Worm (Caenorhabditis elegans) whole organism, mixed stage, embryonic: ENCODE measurements around the gene clec-215.

Source experiments
- M03D4.4 ChIP-seq: sonication (generic microtip); optimal IDR thresholded peaks from 2 replicates; lab custom pipeline; 2017; ENCODE audit warnings: mild to moderate bottlenecking, missing genetic modification characterization, missing compliant biosample characterization
- bed-3 ChIP-seq: fragments of 200-800 bp; sonication (Bioruptor generic); optimal IDR thresholded peaks from 3 replicates; lab custom pipeline; 2018; ENCODE audit warnings: mild to moderate bottlenecking, missing genetic modification characterization, moderate library complexity, missing compliant biosample characterization
- blmp-1 ChIP-seq: fragments of 150-350 bp; optimal IDR thresholded peaks from 2 replicates; lab custom pipeline; 2014; ENCODE audit warnings: missing biosample characterization, missing genetic modification characterization
- ceh-39 ChIP-seq: fragments of 150-350 bp; optimal IDR thresholded peaks from 2 replicates; lab custom pipeline; 2014; ENCODE audit warnings: missing biosample characterization, missing genetic modification characterization
- ceh-43 ChIP-seq: fragments of 200-800 bp; sonication (Bioruptor generic); optimal IDR thresholded peaks from 2 replicates; lab custom pipeline; 2018; ENCODE audit warnings: mild to moderate bottlenecking, missing genetic modification characterization, moderate library complexity, missing compliant biosample characterization
- ceh-83 ChIP-seq: fragments of 200-800 bp; sonication (Bioruptor generic); optimal IDR thresholded peaks from 2 replicates; lab custom pipeline; 2018; ENCODE audit warnings: mild to moderate bottlenecking, missing genetic modification characterization, missing compliant biosample characterization
- cnd-1 ChIP-seq: fragments of 200-800 bp; sonication (Bioruptor generic); optimal IDR thresholded peaks from 2 replicates; lab custom pipeline; 2018; ENCODE audit warnings: mild to moderate bottlenecking, missing genetic modification characterization, missing compliant biosample characterization
- drap-1 ChIP-seq: fragments of 200-800 bp; sonication (Bioruptor generic); optimal IDR thresholded peaks from 3 replicates; lab custom pipeline; 2018; ENCODE audit warnings: mild to moderate bottlenecking, missing genetic modification characterization, missing compliant biosample characterization
- elt-3 ChIP-seq: fragments of 150-350 bp; optimal IDR thresholded peaks from 2 replicates; lab custom pipeline; 2014; ENCODE audit warnings: missing biosample characterization, missing genetic modification characterization
- ham-2 ChIP-seq: fragments of 200-800 bp; sonication (Bioruptor generic); optimal IDR thresholded peaks from 2 replicates; lab custom pipeline; 2018; ENCODE audit warnings: mild to moderate bottlenecking, missing genetic modification characterization, missing compliant biosample characterization
- hlh-1 ChIP-seq: fragments of 150-350 bp; optimal IDR thresholded peaks from 2 replicates; lab custom pipeline; 2014; ENCODE audit warnings: missing biosample characterization, missing genetic modification reagents, missing genetic modification characterization
- lin-13 ChIP-seq: fragments of 150-350 bp; optimal IDR thresholded peaks from 2 replicates; lab custom pipeline; 2014; ENCODE audit warnings: missing biosample characterization, missing genetic modification characterization
- lin-32 ChIP-seq: fragments of 200-800 bp; sonication (Bioruptor generic); optimal IDR thresholded peaks from 2 replicates; lab custom pipeline; 2018; ENCODE audit warnings: mild to moderate bottlenecking, missing genetic modification characterization, missing compliant biosample characterization
- lsy-2 ChIP-seq: fragments of 150-350 bp; optimal IDR thresholded peaks from 2 replicates; lab custom pipeline; 2014; ENCODE audit warnings: missing biosample characterization, missing genetic modification characterization
- mab-5 ChIP-seq: fragments of 150-350 bp; optimal IDR thresholded peaks from 2 replicates; lab custom pipeline; 2014; ENCODE audit warnings: missing biosample characterization, missing genetic modification characterization
- mep-1 ChIP-seq: fragments of 150-350 bp; optimal IDR thresholded peaks from 2 replicates; lab custom pipeline; 2017; ENCODE audit warnings: missing biosample characterization, missing genetic modification reagents, missing genetic modification characterization, inconsistent platforms
- nhr-12 ChIP-seq: fragments of 150-350 bp; optimal IDR thresholded peaks from 2 replicates; lab custom pipeline; 2014; ENCODE audit warnings: missing biosample characterization, missing genetic modification characterization
- nhr-2 ChIP-seq: fragments of 150-350 bp; optimal IDR thresholded peaks from 2 replicates; lab custom pipeline; 2014; ENCODE audit warnings: missing biosample characterization, missing genetic modification characterization
- nhr-237 ChIP-seq: fragments of 150-350 bp; optimal IDR thresholded peaks from 2 replicates; lab custom pipeline; 2014; ENCODE audit warnings: missing biosample characterization, missing genetic modification characterization
- nhr-28 ChIP-seq: fragments of 150-350 bp; optimal IDR thresholded peaks from 2 replicates; lab custom pipeline; 2014; ENCODE audit warnings: missing biosample characterization, missing genetic modification characterization
- nhr-76 ChIP-seq: sonication (generic microtip); optimal IDR thresholded peaks from 2 replicates; lab custom pipeline; 2017; ENCODE audit warnings: missing biosample characterization, missing genetic modification characterization
- pha-4 ChIP-seq: fragments of 150-350 bp; optimal IDR thresholded peaks from 2 replicates; lab custom pipeline; 2018; ENCODE audit warnings: missing biosample characterization, missing genetic modification reagents, missing genetic modification characterization
- sem-2 ChIP-seq: fragments of 200-800 bp; sonication (Bioruptor generic); optimal IDR thresholded peaks from 2 replicates; lab custom pipeline; 2018; ENCODE audit warnings: mild to moderate bottlenecking, missing genetic modification characterization, missing compliant biosample characterization
- snpc-4 ChIP-seq: fragments of 150-350 bp; optimal IDR thresholded peaks from 2 replicates; lab custom pipeline; 2014; ENCODE audit warnings: missing biosample characterization, missing genetic modification characterization
- sptf-1 ChIP-seq: sonication (generic microtip); optimal IDR thresholded peaks from 2 replicates; lab custom pipeline; 2017; ENCODE audit warnings: mild to moderate bottlenecking, missing genetic modification characterization, moderate library complexity, missing compliant biosample characterization
- tbx-8 ChIP-seq: fragments of 200-800 bp; sonication (Bioruptor generic); optimal IDR thresholded peaks from 2 replicates; lab custom pipeline; 2018; ENCODE audit warnings: mild to moderate bottlenecking, missing genetic modification characterization, moderate library complexity, missing compliant biosample characterization
- unc-120 ChIP-seq: sonication (generic microtip); optimal IDR thresholded peaks from 2 replicates; lab custom pipeline; 2017; ENCODE audit warnings: missing genetic modification characterization, missing compliant biosample characterization; ENCODE audit not compliant: poor library complexity, severe bottlenecking
- unc-39 ChIP-seq: fragments of 150-350 bp; optimal IDR thresholded peaks from 2 replicates; lab custom pipeline; 2014; ENCODE audit warnings: missing biosample characterization, missing genetic modification characterization
- unc-62 ChIP-seq: fragments of 150-350 bp; optimal IDR thresholded peaks from 2 replicates; lab custom pipeline; 2014; ENCODE audit warnings: missing biosample characterization, missing genetic modification reagents, missing genetic modification characterization
- zip-8 ChIP-seq: fragments of 150-350 bp; optimal IDR thresholded peaks from 2 replicates; lab custom pipeline; 2014; ENCODE audit warnings: missing biosample characterization, missing genetic modification characterization
- ztf-11 ChIP-seq: fragments of 150-350 bp; optimal IDR thresholded peaks from 2 replicates; lab custom pipeline; 2014; ENCODE audit warnings: missing biosample characterization, missing genetic modification characterization

Gene clec-215

DNA sequence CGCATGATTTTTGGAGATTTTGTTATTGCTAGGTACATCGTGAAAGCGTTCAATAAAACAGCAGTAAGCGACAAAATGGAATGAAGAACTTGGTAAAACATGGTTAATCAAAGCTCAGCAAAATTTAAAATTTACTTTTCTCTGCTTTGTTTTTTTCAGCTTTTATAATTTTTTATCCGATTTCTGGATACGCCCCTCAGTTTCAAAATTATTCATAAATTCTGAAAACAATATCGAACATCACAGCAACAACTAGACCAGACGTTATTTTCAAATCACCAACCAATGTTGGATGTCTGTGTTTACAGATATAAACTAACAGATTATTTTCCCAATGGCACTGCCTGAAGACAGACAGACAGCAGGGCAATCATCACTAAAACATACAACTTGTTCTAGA is 22.5 kb downstream of the clec-215 start, which contains the start of gene srd-31:
Gene srd-31, minus strand, starts transcription at position 101 of the 400 bp plus-strand sequence.
- TF ChIP-seq lin-32 (GFP tag; lab: Kevin White, UChicago) (no peak), nhr-237 (tag; lab: Kevin White, UChicago) (no peak), tbx-8 (no peak), ceh-83 (GFP tag; lab: Kevin White, UChicago) (no peak), unc-120 (tag; lab: Kevin White, UChicago) (no peak), unc-62 (GFP tag; lab: Kevin White, UChicago) (no peak), mab-5 (tag; lab: Kevin White, UChicago) (no peak), ceh-39 (tag; lab: Kevin White, UChicago) (no peak), pha-4 (tag; lab: Kevin White, UChicago) (no peak), zip-8 (tag; lab: Kevin White, UChicago) (no peak), bed-3 (GFP tag; lab: Kevin White, UChicago) (no peak)

ce11 chrV:7635469-7635868 is 23.3 kb downstream of the clec-215 start, which contains the start of gene srd-29:
Gene srd-29 (plus strand): TSS chrV:7635769.
- TF ChIP-seq ceh-43 (no peak), lin-13 (tag; lab: Kevin White, UChicago) (no peak), hlh-1 (tag; lab: Kevin White, UChicago) (no peak), unc-39 (tag; lab: Kevin White, UChicago) (no peak), snpc-4 (tag; lab: Kevin White, UChicago) (no peak), pha-4 (tag; lab: Kevin White, UChicago) (no peak), nhr-76 (no peak), zip-8 (tag; lab: Kevin White, UChicago) (no peak), mep-1 (tag; lab: Kevin White, UChicago) (no peak), ceh-39 (tag; lab: Kevin White, UChicago) (no peak), nhr-2 (tag; lab: Kevin White, UChicago) (no peak), lsy-2 (tag; lab: Kevin White, UChicago) (no peak), ceh-83 (GFP tag; lab: Kevin White, UChicago) (no peak), unc-120 (tag; lab: Kevin White, UChicago) (no peak), blmp-1 (tag; lab: Kevin White, UChicago) (no peak)

ce11 chrV:7637801-7638200 is 25.7 kb downstream of the clec-215 start, which contains the start of gene clec-45:
Gene clec-45 (plus strand): TSS chrV:7638101.
- TF ChIP-seq elt-3 (tag; lab: Kevin White, UChicago) (no peak), ceh-43 (no peak), M03D4.4 (tag; lab: Kevin White, UChicago) (no peak), blmp-1 (tag; lab: Kevin White, UChicago) (no peak), lsy-2 (tag; lab: Kevin White, UChicago) (no peak), pha-4 (tag; lab: Kevin White, UChicago) (no peak), nhr-76 (no peak), lin-32 (GFP tag; lab: Kevin White, UChicago) (no peak), unc-120 (tag; lab: Kevin White, UChicago) (no peak)
- TF ChIP-seq, all 35 proteins: peak for 0

ce11 chrV:7639356-7639755 is 27.2 kb downstream of the clec-215 start:
- TF ChIP-seq sptf-1 (tag; lab: Kevin White, UChicago) (no peak), ceh-43 (no peak), drap-1 (no peak), bed-3 (GFP tag; lab: Kevin White, UChicago) (no peak), M03D4.4 (tag; lab: Kevin White, UChicago) (no peak), ceh-39 (tag; lab: Kevin White, UChicago) (no peak), nhr-76 (no peak), lin-13 (tag; lab: Kevin White, UChicago) (no peak), nhr-28 (tag; lab: Kevin White, UChicago) (no peak), nhr-12 (no peak), elt-3 (tag; lab: Kevin White, UChicago) (no peak), sem-2 (GFP tag; lab: Kevin White, UChicago) (no peak), zip-8 (tag; lab: Kevin White, UChicago) (no peak), nhr-2 (tag; lab: Kevin White, UChicago) (no peak), ham-2 (GFP tag; lab: Kevin White, UChicago) (no peak), cnd-1 (tag; lab: Kevin White, UChicago) (no peak), ceh-83 (GFP tag; lab: Kevin White, UChicago) (no peak), mab-5 (tag; lab: Kevin White, UChicago) (no peak), ztf-11 (tag; lab: Kevin White, UChicago) (no peak)
